Worm (Caenorhabditis elegans) whole organism, L4 larva: ENCODE results near the gene ags-3.

Source experiments
- F44E2.7 ChIP-seq: fragments of 200-800 bp; sonication (Bioruptor generic); IDR thresholded peaks from 2 replicates; pipeline ENCODE4 v2.1.2; 2022; ENCODE audit warnings: missing genetic modification characterization, missing compliant biosample characterization
- dpl-1 ChIP-seq: fragments of 150-350 bp; optimal IDR thresholded peaks from 2 replicates; lab custom pipeline; 2014; ENCODE audit warnings: missing biosample characterization, missing genetic modification reagents, missing genetic modification characterization
- fkh-10 ChIP-seq: fragments of 150-350 bp; optimal IDR thresholded peaks from 2 replicates; lab custom pipeline; 2014; ENCODE audit warnings: missing biosample characterization, missing genetic modification reagents, missing genetic modification characterization
- skn-1 ChIP-seq: fragments of 150-350 bp; optimal IDR thresholded peaks from 2 replicates; lab custom pipeline; 2014; ENCODE audit warnings: missing biosample characterization, missing genetic modification characterization

- TF ChIP-seq dpl-1 (GFP tag; lab: Kevin White, UChicago) (no peak), F44E2.7 (GFP tag; lab: Robert Waterston, UW) (no peak), fkh-10 (no peak), skn-1 (tag; lab: Kevin White, UChicago) (no peak)
Measured at ce11 chrX:5329236-5329635, 25.8 kb upstream of the ags-3 start, which contains the start of gene C26B9.5.
